Worm (Caenorhabditis elegans): ENCODE measurements around the gene C08B11.9.

Gene C08B11.9

ce11 chrII:8052850-8053249 is 14.9 kb upstream of the C08B11.9 start, which contains the start of gene T05H10.4:
T05H10.4 (plus strand) TSS chrII:8053150.
- no peak for TF ChIP-seq unc-86 (tag; optimal IDR thresholded peaks at IDR 0.05)
- no peak for TF ChIP-seq unc-55 (GFP tag; optimal IDR thresholded peaks at IDR 0.05)
- no peak for TF ChIP-seq hlh-8 (tag; optimal IDR thresholded peaks at IDR 0.05)
- TF ChIP-seq ahr-1 (tag; optimal IDR thresholded peaks at IDR 0.05), result no peak
- TF ChIP-seq pha-2 (tag; optimal IDR thresholded peaks at IDR 0.05), result no peak
- no peak for TF ChIP-seq syd-9 (tag; optimal IDR thresholded peaks at IDR 0.05)
- TF ChIP-seq elt-4 (tag; optimal IDR thresholded peaks at IDR 0.05), result no peak
- TF ChIP-seq ceh-48 (tag; optimal IDR thresholded peaks at IDR 0.05), result no peak
- no peak for TF ChIP-seq fkh-6 (tag; optimal IDR thresholded peaks at IDR 0.05)
- no peak for TF ChIP-seq sdc-2 (tag; optimal IDR thresholded peaks at IDR 0.05)
- no peak for TF ChIP-seq odd-2 (tag; optimal IDR thresholded peaks at IDR 0.05)
- TF ChIP-seq ceh-18 (tag; optimal IDR thresholded peaks at IDR 0.05), result no peak
- no peak for TF ChIP-seq F13H6.1 (tag; optimal IDR thresholded peaks at IDR 0.05)
- TF ChIP-seq pqm-1 (tag; optimal IDR thresholded peaks at IDR 0.05), result no peak
- no peak for TF ChIP-seq C38D4.7 (GFP tag; optimal IDR thresholded peaks at IDR 0.05)

ce11 chrII:8052172-8052571 is 14.2 kb upstream of the C08B11.9 start:
- TF ChIP-seq ceh-6 (GFP tag; optimal IDR thresholded peaks at IDR 0.05), result no peak
- no peak for TF ChIP-seq ref-2 (tag; optimal IDR thresholded peaks at IDR 0.05)
- TF ChIP-seq nhr-11 (tag; optimal IDR thresholded peaks at IDR 0.05), result no peak

- TF ChIP-seq pag-3 (tag; optimal IDR thresholded peaks at IDR 0.05; ENCODE audit: borderline replicate concordance), result no peak
- TF ChIP-seq hlh-13 (GFP tag; optimal IDR thresholded peaks at IDR 0.05), result no peak
- TF ChIP-seq ceh-9 (tag; optimal IDR thresholded peaks at IDR 0.05), result no peak
- TF ChIP-seq K09A11.1 (tag; optimal IDR thresholded peaks at IDR 0.05; ENCODE audit: insufficient read depth), result no peak
- TF ChIP-seq unc-3 (GFP tag; conservative IDR thresholded peaks at IDR 0.05), result no peak
- no peak for TF ChIP-seq unc-3 (tag; optimal IDR thresholded peaks at IDR 0.05)
- no peak for TF ChIP-seq ceh-14 (tag; optimal IDR thresholded peaks at IDR 0.05)
- TF ChIP-seq pat-9 (tag; optimal IDR thresholded peaks at IDR 0.05), result no peak
- no peak for TF ChIP-seq T23F11.4 (GFP tag; optimal IDR thresholded peaks at IDR 0.05)
- TF ChIP-seq C08G9.2 (tag; optimal IDR thresholded peaks at IDR 0.05), result no peak
Observed at ce11 chrII:8051330-8051729, 13.4 kb upstream of the C08B11.9 start.

- TF ChIP-seq pha-2 (tag; optimal IDR thresholded peaks at IDR 0.05), result no peak
- no peak for TF ChIP-seq eyg-1 (tag; optimal IDR thresholded peaks at IDR 0.05)
- no peak for TF ChIP-seq pax-1 (tag; optimal IDR thresholded peaks at IDR 0.05)
- no peak for TF ChIP-seq unc-3 (GFP tag; conservative IDR thresholded peaks at IDR 0.05)
- no peak for TF ChIP-seq unc-3 (tag; optimal IDR thresholded peaks at IDR 0.05)
- no peak for TF ChIP-seq ztf-16 (tag; optimal IDR thresholded peaks at IDR 0.05)
- no peak for TF ChIP-seq unc-86 (tag; optimal IDR thresholded peaks at IDR 0.05)
- TF ChIP-seq ets-4 (tag; optimal IDR thresholded peaks at IDR 0.05), result no peak
- no peak for TF ChIP-seq nfya-1 (tag; optimal IDR thresholded peaks at IDR 0.05)
- no peak for TF ChIP-seq elt-4 (tag; optimal IDR thresholded peaks at IDR 0.05)
- TF ChIP-seq nhr-232 (tag; optimal IDR thresholded peaks at IDR 0.05), result no peak
- TF ChIP-seq sdc-2 (tag; optimal IDR thresholded peaks at IDR 0.05), result no peak
- TF ChIP-seq ama-1 (optimal IDR thresholded peaks at IDR 0.05), result no peak
- TF ChIP-seq dmd-4 (tag; optimal IDR thresholded peaks at IDR 0.05; ENCODE audit: borderline replicate concordance), result no peak
- no peak for TF ChIP-seq ceh-48 (tag; optimal IDR thresholded peaks at IDR 0.05)
- no peak for TF ChIP-seq ceh-2 (tag; optimal IDR thresholded peaks at IDR 0.05)
- TF ChIP-seq lim-6 (tag; optimal IDR thresholded peaks at IDR 0.05), result no peak
- no peak for TF ChIP-seq K02D7.2 (tag; optimal IDR thresholded peaks at IDR 0.05)
- no peak for TF ChIP-seq madf-2 (tag; optimal IDR thresholded peaks at IDR 0.05)
Observed at ce11 chrII:8050477-8050876, 12.5 kb upstream of the C08B11.9 start, which contains the start of gene mtre-1. mtre-1 (minus strand) TSS chrII:8050577.
